Fruit fly (Drosophila melanogaster) whole organism, embryonic: Measurements from ENCODE around the gene Tis11.
A peak's percentile ranks its signal among the peaks of the same experiment; 100 is the strongest.

ENCODE experiments used
- Abd-B ChIP-seq: fragments of 200-800 bp; sonication (Bioruptor generic); optimal IDR thresholded peaks from 2 replicates; lab custom pipeline; 2018; ENCODE audit warnings: missing biosample characterization, mild to moderate bottlenecking, missing genetic modification characterization, moderate library complexity
- Aef1 ChIP-seq: fragments of 200-800 bp; sonication (Bioruptor generic); IDR thresholded peaks from 3 replicates; pipeline ENCODE4 v1.3.6; 2022; ENCODE audit warnings: missing biosample characterization, missing genetic modification characterization
- BtbVII ChIP-seq: fragments of 200-800 bp; sonication (Bioruptor generic); optimal IDR thresholded peaks from 3 replicates; lab custom pipeline; 2017; ENCODE audit warnings: missing biosample characterization, mild to moderate bottlenecking, missing genetic modification characterization
- C15 ChIP-seq: fragments of 200-800 bp; sonication (Bioruptor generic); IDR thresholded peaks from 3 replicates; pipeline ENCODE4 v1.3.6; 2022; ENCODE audit warnings: missing biosample characterization, missing genetic modification characterization
- CG10366 ChIP-seq: fragments of 200-800 bp; sonication (Bioruptor generic); IDR thresholded peaks from 2 replicates; pipeline ENCODE4 v1.3.6; 2022; ENCODE audit warnings: missing biosample characterization, missing genetic modification characterization
- CG10959 ChIP-seq: fragments of 200-800 bp; sonication (Bioruptor generic); IDR thresholded peaks from 2 replicates; pipeline ENCODE4 v1.3.6; 2022; ENCODE audit warnings: missing biosample characterization, missing genetic modification characterization
- CG10979 ChIP-seq: fragments of 200-800 bp; sonication (Bioruptor generic); optimal IDR thresholded peaks from 2 replicates; lab custom pipeline; 2018; ENCODE audit warnings: missing biosample characterization, mild to moderate bottlenecking, missing genetic modification characterization, moderate library complexity
- CG11504 ChIP-seq: fragments of 200-800 bp; sonication (Bioruptor generic); optimal IDR thresholded peaks from 3 replicates; lab custom pipeline; 2019; ENCODE audit warnings: missing biosample characterization, mild to moderate bottlenecking, missing genetic modification characterization, moderate library complexity
- CG11696 ChIP-seq: fragments of 200-800 bp; sonication (Bioruptor generic); IDR thresholded peaks from 2 replicates; pipeline ENCODE4 v1.3.6; 2022; ENCODE audit warnings: missing biosample characterization, missing genetic modification characterization
- CG12071 ChIP-seq: fragments of 200-800 bp; sonication (Bioruptor generic); optimal IDR thresholded peaks from 3 replicates; lab custom pipeline; 2018; ENCODE audit warnings: missing biosample characterization, mild to moderate bottlenecking, missing genetic modification characterization
- CG12155 ChIP-seq: fragments of 200-800 bp; sonication (Bioruptor generic); optimal IDR thresholded peaks from 3 replicates; lab custom pipeline; 2016; ENCODE audit warnings: missing biosample characterization, missing genetic modification characterization
- CG12769 ChIP-seq: fragments of 200-800 bp; sonication (Bioruptor generic); optimal IDR thresholded peaks from 2 replicates; lab custom pipeline; 2019; ENCODE audit warnings: missing biosample characterization, mild to moderate bottlenecking, missing genetic modification characterization, moderate library complexity
- CG15073 ChIP-seq: fragments of 200-800 bp; sonication (Bioruptor generic); optimal IDR thresholded peaks from 2 replicates; lab custom pipeline; 2016; ENCODE audit warnings: missing biosample characterization, missing genetic modification characterization
- CG17612 ChIP-seq: fragments of 200-800 bp; sonication (Bioruptor generic); IDR thresholded peaks from 2 replicates; pipeline ENCODE4 v1.3.6; 2022; ENCODE audit warnings: missing biosample characterization, missing genetic modification characterization
- CG2120 ChIP-seq: fragments of 200-800 bp; sonication (Bioruptor generic); optimal IDR thresholded peaks from 3 replicates; lab custom pipeline; 2016; ENCODE audit warnings: missing biosample characterization, missing genetic modification characterization
- CG2202 ChIP-seq: fragments of 200-800 bp; sonication (Bioruptor generic); optimal IDR thresholded peaks from 2 replicates; lab custom pipeline; 2018; ENCODE audit warnings: missing biosample characterization, mild to moderate bottlenecking, missing genetic modification characterization
- CG31365 ChIP-seq: fragments of 200-800 bp; sonication (Bioruptor generic); optimal IDR thresholded peaks from 2 replicates; lab custom pipeline; 2018; ENCODE audit warnings: missing biosample characterization, mild to moderate bottlenecking, missing genetic modification characterization
- CG4404 ChIP-seq: fragments of 200-800 bp; sonication (Bioruptor generic); IDR thresholded peaks from 2 replicates; pipeline ENCODE4 v1.3.6; 2022; ENCODE audit warnings: missing biosample characterization, missing genetic modification characterization
- CG5180 ChIP-seq: fragments of 200-800 bp; sonication (Bioruptor generic); optimal IDR thresholded peaks from 3 replicates; lab custom pipeline; 2017; ENCODE audit warnings: missing biosample characterization, missing genetic modification characterization, mild to moderate bottlenecking, moderate library complexity, missing genetic modification reagents
- CG6272 ChIP-seq: fragments of 200-800 bp; sonication (Bioruptor generic); IDR thresholded peaks from 2 replicates; pipeline ENCODE4 v1.3.6; 2022; ENCODE audit warnings: missing biosample characterization, missing genetic modification characterization
- CG7556 ChIP-seq: fragments of 200-800 bp; sonication (Bioruptor generic); optimal IDR thresholded peaks from 2 replicates; lab custom pipeline; 2017; ENCODE audit warnings: missing biosample characterization, mild to moderate bottlenecking, missing genetic modification characterization
- CG8089 ChIP-seq: fragments of 200-800 bp; sonication (Bioruptor generic); optimal IDR thresholded peaks from 3 replicates; lab custom pipeline; 2016; ENCODE audit warnings: missing biosample characterization, missing genetic modification characterization
- CG9932 ChIP-seq: fragments of 200-800 bp; sonication (Bioruptor generic); IDR thresholded peaks from 2 replicates; pipeline ENCODE4 v1.3.6; 2022; ENCODE audit warnings: missing biosample characterization, missing genetic modification characterization
- Dad ChIP-seq: fragments of 200-800 bp; sonication (Bioruptor generic); optimal IDR thresholded peaks from 3 replicates; lab custom pipeline; 2016; ENCODE audit warnings: missing biosample characterization, missing genetic modification characterization
- Dbx ChIP-seq: fragments of 200-800 bp; sonication (Bioruptor generic); IDR thresholded peaks from 3 replicates; pipeline ENCODE4 v1.3.6; 2022; ENCODE audit warnings: missing biosample characterization, missing genetic modification characterization
- Gsc ChIP-seq: fragments of 200-800 bp; sonication (Bioruptor generic); IDR thresholded peaks from 2 replicates; pipeline ENCODE4 v1.3.6; 2022; ENCODE audit warnings: missing biosample characterization, missing genetic modification characterization
- HLH54F ChIP-seq: fragments of 200-800 bp; sonication (Bioruptor generic); optimal IDR thresholded peaks from 3 replicates; lab custom pipeline; 2016; ENCODE audit warnings: missing biosample characterization, missing genetic modification characterization
- HLHmδ ChIP-seq: fragments of 200-800 bp; sonication (Bioruptor generic); optimal IDR thresholded peaks from 2 replicates; lab custom pipeline; 2018; ENCODE audit warnings: missing biosample characterization, mild to moderate bottlenecking, missing genetic modification characterization, moderate library complexity
- HmgD ChIP-seq: fragments of 200-800 bp; sonication (Bioruptor generic); optimal IDR thresholded peaks from 3 replicates; lab custom pipeline; 2016; ENCODE audit warnings: missing biosample characterization, missing genetic modification characterization
- Hsf ChIP-seq: fragments of 200-800 bp; sonication (Bioruptor generic); optimal IDR thresholded peaks from 3 replicates; lab custom pipeline; 2016; ENCODE audit warnings: missing biosample characterization, missing genetic modification characterization
- Lpt ChIP-seq: fragments of >200 bp; optimal IDR thresholded peaks from 2 replicates; lab custom pipeline; 2018; ENCODE audit warnings: missing biosample characterization, missing genetic modification characterization
- Meics ChIP-seq: fragments of 200-800 bp; sonication (Bioruptor generic); optimal IDR thresholded peaks from 2 replicates; lab custom pipeline; 2017; ENCODE audit warnings: missing biosample characterization, mild to moderate bottlenecking, missing genetic modification characterization
- Myb ChIP-seq: fragments of 200-800 bp; sonication (Bioruptor generic); optimal IDR thresholded peaks from 2 replicates; lab custom pipeline; 2016; ENCODE audit warnings: missing biosample characterization, missing genetic modification characterization
- Nf-YC ChIP-seq: fragments of 200-800 bp; optimal IDR thresholded peaks from 3 replicates; lab custom pipeline; 2019; ENCODE audit warnings: missing biosample characterization, mild to moderate bottlenecking, missing genetic modification characterization, moderate library complexity
- Spps ChIP-seq: fragments of 200-800 bp; sonication (Bioruptor generic); optimal IDR thresholded peaks from 2 replicates; lab custom pipeline; 2018; ENCODE audit warnings: missing biosample characterization, mild to moderate bottlenecking, missing genetic modification characterization
- ara ChIP-seq: fragments of 200-800 bp; sonication (Bioruptor generic); IDR thresholded peaks from 2 replicates; pipeline ENCODE4 v1.3.6; 2022; ENCODE audit warnings: missing biosample characterization, missing genetic modification characterization
- ash1 ChIP-seq: fragments of 200-800 bp; sonication (Bioruptor generic); optimal IDR thresholded peaks from 2 replicates; lab custom pipeline; 2018; ENCODE audit warnings: missing biosample characterization, mild to moderate bottlenecking, missing genetic modification characterization
- bab2 ChIP-seq: fragments of 200-800 bp; sonication (Bioruptor generic); optimal IDR thresholded peaks from 2 replicates; lab custom pipeline; 2016; ENCODE audit warnings: missing biosample characterization, missing genetic modification characterization
- bowl ChIP-seq: fragments of 200-800 bp; sonication (Bioruptor generic); IDR thresholded peaks from 2 replicates; pipeline ENCODE4 v1.3.6; 2022; ENCODE audit warnings: missing biosample characterization, missing genetic modification characterization
- cato ChIP-seq: fragments of 200-800 bp; sonication (Bioruptor generic); optimal IDR thresholded peaks from 2 replicates; lab custom pipeline; 2016; ENCODE audit warnings: missing biosample characterization, missing genetic modification characterization, borderline replicate concordance
- esg ChIP-seq: fragments of 200-800 bp; sonication (Bioruptor generic); conservative IDR thresholded peaks from 2 replicates; pipeline ENCODE4 v1.3.6; 2022; ENCODE audit warnings: missing biosample characterization, missing genetic modification characterization
- h ChIP-seq: fragments of >200 bp; optimal IDR thresholded peaks from 2 replicates; lab custom pipeline; 2017
- insv ChIP-seq, 2 experiments: fragments of 200-800 bp; sonication (Bioruptor generic); optimal IDR thresholded peaks; 3 replicates each; lab custom pipeline; 2016 to 2018; ENCODE audit warnings: missing biosample characterization in 2 of 2, missing genetic modification characterization in 2 of 2
- nom ChIP-seq: fragments of 200-800 bp; sonication (Bioruptor generic); optimal IDR thresholded peaks from 2 replicates; lab custom pipeline; 2017; ENCODE audit warnings: missing biosample characterization, missing genetic modification characterization, mild to moderate bottlenecking, moderate library complexity, missing genetic modification reagents
- onecut ChIP-seq: fragments of 200-800 bp; sonication (Bioruptor generic); IDR thresholded peaks from 2 replicates; pipeline ENCODE4 v1.3.6; 2022; ENCODE audit warnings: missing biosample characterization, missing genetic modification characterization
- org-1 ChIP-seq: fragments of 200-800 bp; sonication (Bioruptor generic); optimal IDR thresholded peaks from 2 replicates; lab custom pipeline; 2017; ENCODE audit warnings: missing biosample characterization, missing genetic modification characterization
- pita ChIP-seq: fragments of 200-800 bp; sonication (Bioruptor generic); optimal IDR thresholded peaks from 2 replicates; lab custom pipeline; 2017; ENCODE audit warnings: missing biosample characterization, mild to moderate bottlenecking, missing genetic modification characterization
- sens ChIP-seq: fragments of 200-800 bp; sonication (Bioruptor generic); peaks from one replicate; lab custom pipeline; 2016; ENCODE audit warnings: missing biosample characterization, missing genetic modification characterization
- shn ChIP-seq: fragments of 200-800 bp; sonication (Bioruptor generic); optimal IDR thresholded peaks from 3 replicates; lab custom pipeline; 2016; ENCODE audit warnings: missing biosample characterization, missing genetic modification characterization
- sqz ChIP-seq: fragments of 200-800 bp; sonication (Bioruptor generic); optimal IDR thresholded peaks from 3 replicates; lab custom pipeline; 2018; ENCODE audit warnings: missing biosample characterization, mild to moderate bottlenecking, missing genetic modification characterization
- stwl ChIP-seq: fragments of 200-800 bp; sonication (Bioruptor generic); optimal IDR thresholded peaks from 3 replicates; lab custom pipeline; 2018; ENCODE audit warnings: missing biosample characterization, mild to moderate bottlenecking, missing genetic modification characterization, moderate library complexity
- tin ChIP-seq: fragments of 200-800 bp; sonication (Bioruptor generic); optimal IDR thresholded peaks from 3 replicates; lab custom pipeline; 2016; ENCODE audit warnings: missing biosample characterization, missing genetic modification characterization
- twi ChIP-seq: fragments of 200-800 bp; optimal IDR thresholded peaks from 2 replicates; lab custom pipeline; 2019; ENCODE audit warnings: missing biosample characterization, mild to moderate bottlenecking, missing genetic modification characterization, moderate library complexity

Tis11 gene

dm6 chrX:12654288-12654729 is 4.9 kb upstream of the Tis11 start (continued):
- no peak for TF ChIP-seq HLHmδ (GFP tag; lab: Kevin White, UChicago)
- TF ChIP-seq Abd-B (GFP tag; lab: Kevin White, UChicago): no peak
- TF ChIP-seq Lpt (GFP tag; lab: Kevin White, UChicago): no peak
- peak; percentile 16 for TF ChIP-seq Nf-YC (tag; lab: Kevin White, UChicago)
- peak; percentile 25 for TF ChIP-seq nom (GFP tag; lab: Kevin White, UChicago)
- no peak for TF ChIP-seq Gsc (GFP tag; lab: Robert Waterston, UW)
- TF ChIP-seq CG6272 (GFP tag; lab: Robert Waterston, UW): no peak
- TF ChIP-seq CG31365 (tag; lab: Kevin White, UChicago): no peak
- TF ChIP-seq stwl (tag; lab: Kevin White, UChicago): peak; percentile 75
- TF ChIP-seq bowl: no peak
- no peak for TF ChIP-seq CG11504 (tag; lab: Kevin White, UChicago)
- TF ChIP-seq cato: no peak
- peak; percentile 32 for TF ChIP-seq CG12769 (tag; lab: Kevin White, UChicago)
- no peak for TF ChIP-seq twi (tag; lab: Kevin White, UChicago)
- no peak for TF ChIP-seq Dbx (GFP tag; lab: Robert Waterston, UW)
- no peak for TF ChIP-seq ara (GFP tag; lab: Robert Waterston, UW)
- TF ChIP-seq onecut: peak; percentile 64
- TF ChIP-seq pita: no peak
- TF ChIP-seq CG12155 (GFP tag; lab: Kevin White, UChicago): peak; percentile 63
- no peak for TF ChIP-seq CG4404
- no peak for TF ChIP-seq Myb
- TF ChIP-seq CG12071 (GFP tag; lab: Kevin White, UChicago): no peak
- no peak for TF ChIP-seq CG7556 (GFP tag; lab: Kevin White, UChicago)
- peak in 1 of 2 experiments; percentile 61 for TF ChIP-seq insv (GFP tag; optimal IDR thresholded peaks at IDR 0.05; lab: Kevin White, UChicago)
- TF ChIP-seq CG10979: no peak
- TF ChIP-seq CG10959 (GFP tag; lab: Robert Waterston, UW): no peak
- peak; percentile 70 for TF ChIP-seq sens
- no peak for TF ChIP-seq CG15073 (GFP tag; lab: Kevin White, UChicago)
- TF ChIP-seq Aef1 (GFP tag; lab: Robert Waterston, UW): no peak
- peak; percentile 47 for TF ChIP-seq BtbVII (GFP tag; lab: Kevin White, UChicago)
- TF ChIP-seq ash1: no peak
- no peak for TF ChIP-seq CG17612 (GFP tag; lab: Robert Waterston, UW)
- TF ChIP-seq CG9932 (GFP tag; lab: Robert Waterston, UW): no peak
- no peak for TF ChIP-seq C15 (GFP tag; lab: Robert Waterston, UW)
- no peak for TF ChIP-seq Meics (GFP tag; lab: Kevin White, UChicago)
- TF ChIP-seq bab2 (GFP tag; lab: Kevin White, UChicago): no peak
- no peak for TF ChIP-seq Hsf (GFP tag; lab: Kevin White, UChicago)
- TF ChIP-seq CG5180: peak; percentile 3
- no peak for TF ChIP-seq Dad (GFP tag; lab: Kevin White, UChicago)
- no peak for TF ChIP-seq sqz (GFP tag; lab: Kevin White, UChicago)
- no peak for TF ChIP-seq shn
- TF ChIP-seq HLH54F (GFP tag; lab: Kevin White, UChicago): no peak
- no peak for TF ChIP-seq CG10366 (GFP tag; lab: Robert Waterston, UW)
- no peak for TF ChIP-seq tin (GFP tag; lab: Kevin White, UChicago)
- no peak for TF ChIP-seq CG8089 (GFP tag; lab: Kevin White, UChicago)
- TF ChIP-seq HmgD: peak; percentile 61
- no peak for TF ChIP-seq CG2120
- no peak for TF ChIP-seq org-1
- no peak for TF ChIP-seq h (lab: Kevin White, UChicago)
- TF ChIP-seq Spps: no peak
- no peak for TF ChIP-seq CG2202 (tag; lab: Kevin White, UChicago)
- no peak for TF ChIP-seq CG11696 (GFP tag; lab: Robert Waterston, UW)
- TF ChIP-seq esg (GFP tag; lab: Robert Waterston, UW): no peak
